Worm (Caenorhabditis elegans) whole organism, late embryonic: ENCODE data around the gene C10G8.4.

ENCODE experiments used
- ama-1 ChIP-seq: fragments of 150-350 bp; optimal IDR thresholded peaks from 2 replicates; lab custom pipeline; 2014
- ceh-6 ChIP-seq: fragments of 200-800 bp; sonication (Bioruptor generic); optimal IDR thresholded peaks from 2 replicates; lab custom pipeline; 2018; ENCODE audit warnings: mild to moderate bottlenecking, missing genetic modification characterization, missing compliant biosample characterization

- TF ChIP-seq ama-1 (no peak), ceh-6 (no peak)
Observed at ce11 chrV:5314104-5314503, 2.4 kb downstream of the C10G8.4 start, which contains the start of gene C10G8.2.
